Worm (Caenorhabditis elegans) whole organism, L3 larva: Measurements from ENCODE around the gene R07E3.6.

ENCODE experiments used
- ceh-16 ChIP-seq: sonication (generic microtip); optimal IDR thresholded peaks from 2 replicates; lab custom pipeline; 2017; ENCODE audit warnings: missing biosample characterization, missing genetic modification characterization
- egl-27 ChIP-seq: sonication (generic microtip); optimal IDR thresholded peaks from 4 replicates; lab custom pipeline; 2017; ENCODE audit warnings: missing biosample characterization, missing genetic modification reagents, missing genetic modification characterization
- elt-2 ChIP-seq: sonication (generic microtip); optimal IDR thresholded peaks from 2 replicates; lab custom pipeline; 2016; ENCODE audit warnings: missing genetic modification reagents, mild to moderate bottlenecking, missing genetic modification characterization, missing compliant biosample characterization
- eor-1 ChIP-seq, 2 experiments: fragments of 150-350 bp; optimal IDR thresholded peaks; 2 replicates each; lab custom pipeline; 2014 to 2018; ENCODE audit warnings: missing biosample characterization in 2 of 2, missing genetic modification characterization in 2 of 2
- fkh-10 ChIP-seq: sonication (generic microtip); optimal IDR thresholded peaks from 2 replicates; lab custom pipeline; 2017; ENCODE audit warnings: missing biosample characterization, missing genetic modification reagents, missing genetic modification characterization
- jun-1 ChIP-seq: fragments of 150-350 bp; optimal IDR thresholded peaks from 2 replicates; lab custom pipeline; 2014; ENCODE audit warnings: missing biosample characterization, missing genetic modification reagents, missing genetic modification characterization
- nhr-43 ChIP-seq: sonication (generic microtip); optimal IDR thresholded peaks from 2 replicates; lab custom pipeline; 2016; ENCODE audit warnings: mild to moderate bottlenecking, missing genetic modification characterization, missing compliant biosample characterization; ENCODE audit not compliant: poor library complexity, severe bottlenecking
- nhr-77 ChIP-seq: fragments of 150-350 bp; optimal IDR thresholded peaks from 2 replicates; lab custom pipeline; 2014; ENCODE audit warnings: missing biosample characterization, missing genetic modification characterization
- pha-4 ChIP-seq: fragments of 150-350 bp; optimal IDR thresholded peaks from 2 replicates; lab custom pipeline; 2014; ENCODE audit warnings: missing biosample characterization, missing genetic modification reagents, missing genetic modification characterization
- sea-2 ChIP-seq: fragments of 150-350 bp; sonication (generic microtip); optimal IDR thresholded peaks from 4 replicates; lab custom pipeline; 2014; ENCODE audit warnings: missing biosample characterization, missing genetic modification reagents, missing genetic modification characterization
- snpc-4 ChIP-seq: fragments of 150-350 bp; optimal IDR thresholded peaks from 2 replicates; lab custom pipeline; 2014; ENCODE audit warnings: missing biosample characterization, missing genetic modification characterization
- unc-62 ChIP-seq: fragments of 150-350 bp; sonication (generic microtip); optimal IDR thresholded peaks from 4 replicates; lab custom pipeline; 2014; ENCODE audit warnings: missing biosample characterization, missing genetic modification reagents, missing genetic modification characterization

ce11 chrX:10274470-10274869 is 43.1 kb upstream of the R07E3.6 start:
- TF ChIP-seq snpc-4 (tag; lab: Kevin White, UChicago) (no peak), jun-1 (tag; lab: Kevin White, UChicago) (no peak), fkh-10 (GFP tag; lab: Kevin White, UChicago) (no peak), sea-2 (GFP tag; lab: Kevin White, UChicago) (no peak), pha-4 (tag; lab: Kevin White, UChicago) (no peak), eor-1 (tag; optimal IDR thresholded peaks at IDR 0.05; lab: Kevin White, UChicago) (no peak), elt-2 (tag; lab: Kevin White, UChicago) (no peak), nhr-43 (tag; lab: Kevin White, UChicago) (no peak), ceh-16 (no peak), unc-62 (GFP tag; lab: Kevin White, UChicago) (no peak), egl-27 (tag; lab: Kevin White, UChicago) (no peak), nhr-77 (tag; lab: Kevin White, UChicago) (no peak)
